Fruit fly (Drosophila melanogaster) whole organism, embryonic: ENCODE results near the gene Zwilch.

Source experiments
- Atf-2 ChIP-seq: fragments of 200-800 bp; sonication (Bioruptor generic); optimal IDR thresholded peaks from 2 replicates; lab custom pipeline; 2016; ENCODE audit warnings: missing biosample characterization, missing genetic modification characterization
- Atf6 ChIP-seq: fragments of 200-800 bp; sonication (Bioruptor generic); IDR thresholded peaks from 2 replicates; pipeline ENCODE4 v1.3.6; 2022; ENCODE audit warnings: missing biosample characterization, missing genetic modification characterization
- B-H2 ChIP-seq: fragments of 200-800 bp; sonication (Bioruptor generic); optimal IDR thresholded peaks from 2 replicates; lab custom pipeline; 2018; ENCODE audit warnings: missing biosample characterization, mild to moderate bottlenecking, missing genetic modification characterization
- CG1024 ChIP-seq: fragments of 200-800 bp; sonication (Bioruptor generic); IDR thresholded peaks from 2 replicates; pipeline ENCODE4 v1.3.6; 2022; ENCODE audit warnings: missing biosample characterization, missing genetic modification characterization
- CG11696 ChIP-seq: fragments of 200-800 bp; sonication (Bioruptor generic); IDR thresholded peaks from 2 replicates; pipeline ENCODE4 v1.3.6; 2022; ENCODE audit warnings: missing biosample characterization, missing genetic modification characterization
- CG12071 ChIP-seq: fragments of 200-800 bp; sonication (Bioruptor generic); optimal IDR thresholded peaks from 3 replicates; lab custom pipeline; 2018; ENCODE audit warnings: missing biosample characterization, mild to moderate bottlenecking, missing genetic modification characterization
- CG12155 ChIP-seq: fragments of 200-800 bp; sonication (Bioruptor generic); optimal IDR thresholded peaks from 3 replicates; lab custom pipeline; 2016; ENCODE audit warnings: missing biosample characterization, missing genetic modification characterization
- CG12659 ChIP-seq: fragments of 200-800 bp; sonication (Bioruptor generic); optimal IDR thresholded peaks from 3 replicates; lab custom pipeline; 2017; ENCODE audit warnings: mild to moderate bottlenecking, missing biosample characterization, missing genetic modification reagents, missing genetic modification characterization
- CG12744 ChIP-seq: fragments of 200-800 bp; sonication (Bioruptor generic); optimal IDR thresholded peaks from 2 replicates; lab custom pipeline; 2016; ENCODE audit warnings: missing biosample characterization, missing genetic modification characterization
- CG14667 ChIP-seq: fragments of 200-800 bp; sonication (Bioruptor generic); IDR thresholded peaks from 2 replicates; pipeline ENCODE4 v1.3.6; 2022; ENCODE audit warnings: missing biosample characterization, missing genetic modification characterization
- CG1529 ChIP-seq: fragments of 200-800 bp; sonication (Bioruptor generic); optimal IDR thresholded peaks from 3 replicates; lab custom pipeline; 2018; ENCODE audit warnings: missing biosample characterization, missing genetic modification characterization
- CG18764 ChIP-seq: fragments of 200-800 bp; sonication (Bioruptor generic); optimal IDR thresholded peaks from 3 replicates; lab custom pipeline; 2016; ENCODE audit warnings: missing biosample characterization, missing genetic modification characterization
- CG2199 ChIP-seq: fragments of 200-800 bp; sonication (Bioruptor generic); IDR thresholded peaks from 3 replicates; pipeline ENCODE4 v1.3.6; 2022; ENCODE audit warnings: missing biosample characterization, missing genetic modification characterization
- CG30403 ChIP-seq: fragments of 200-800 bp; sonication (Bioruptor generic); optimal IDR thresholded peaks from 3 replicates; lab custom pipeline; 2016; ENCODE audit warnings: missing biosample characterization, missing genetic modification characterization
- CG32532 ChIP-seq: fragments of 200-800 bp; sonication (Bioruptor generic); IDR thresholded peaks from 2 replicates; pipeline ENCODE4 v1.3.6; 2022; ENCODE audit warnings: missing biosample characterization, missing genetic modification characterization
- CG3281 ChIP-seq: fragments of 200-800 bp; sonication (Bioruptor generic); optimal IDR thresholded peaks from 3 replicates; lab custom pipeline; 2017; ENCODE audit warnings: missing biosample characterization, mild to moderate bottlenecking, missing genetic modification characterization
- CG3838 ChIP-seq: fragments of 200-800 bp; sonication (Bioruptor generic); optimal IDR thresholded peaks from 3 replicates; lab custom pipeline; 2016; ENCODE audit warnings: missing biosample characterization, missing genetic modification characterization
- CG4707 ChIP-seq: fragments of 200-800 bp; sonication (Bioruptor generic); optimal IDR thresholded peaks from 2 replicates; lab custom pipeline; 2018; ENCODE audit warnings: missing biosample characterization, mild to moderate bottlenecking, missing genetic modification characterization, moderate library complexity
- CG4820 ChIP-seq: fragments of 200-800 bp; sonication (Bioruptor generic); optimal IDR thresholded peaks from 3 replicates; lab custom pipeline; 2016; ENCODE audit warnings: missing biosample characterization, missing genetic modification characterization
- CG6272 ChIP-seq: fragments of 200-800 bp; sonication (Bioruptor generic); IDR thresholded peaks from 2 replicates; pipeline ENCODE4 v1.3.6; 2022; ENCODE audit warnings: missing biosample characterization, missing genetic modification characterization
- CG7745 ChIP-seq: fragments of 200-800 bp; sonication (Bioruptor generic); optimal IDR thresholded peaks from 2 replicates; lab custom pipeline; 2018; ENCODE audit warnings: missing biosample characterization, mild to moderate bottlenecking, missing genetic modification characterization, moderate library complexity
- CG7839 ChIP-seq: fragments of 200-800 bp; sonication (Bioruptor generic); optimal IDR thresholded peaks from 3 replicates; lab custom pipeline; 2018; ENCODE audit warnings: missing biosample characterization, mild to moderate bottlenecking, missing genetic modification characterization, moderate library complexity
- CG8765 ChIP-seq: fragments of 200-800 bp; sonication (Bioruptor generic); IDR thresholded peaks from 2 replicates; pipeline ENCODE4 v1.3.6; 2022; ENCODE audit warnings: missing biosample characterization, missing genetic modification characterization
- CG9215 ChIP-seq: fragments of 200-800 bp; sonication (Bioruptor generic); IDR thresholded peaks from 2 replicates; pipeline ENCODE4 v1.3.6; 2022; ENCODE audit warnings: missing biosample characterization, missing genetic modification characterization
- CG9437 ChIP-seq: fragments of 200-800 bp; sonication (Bioruptor generic); optimal IDR thresholded peaks from 2 replicates; lab custom pipeline; 2018; ENCODE audit warnings: missing biosample characterization, mild to moderate bottlenecking, missing genetic modification characterization
- Dip2 ChIP-seq: fragments of 200-800 bp; sonication (Bioruptor generic); IDR thresholded peaks from 2 replicates; pipeline ENCODE4 v1.3.6; 2022; ENCODE audit warnings: missing biosample characterization, missing genetic modification characterization
- Dref ChIP-seq: fragments of 200-800 bp; sonication (Bioruptor generic); IDR thresholded peaks from 2 replicates; pipeline ENCODE4 v1.3.6; 2022; ENCODE audit warnings: missing biosample characterization, missing genetic modification characterization
- Hr3 ChIP-seq: fragments of 200-800 bp; sonication (Bioruptor generic); optimal IDR thresholded peaks from 3 replicates; lab custom pipeline; 2016; ENCODE audit warnings: missing biosample characterization, missing genetic modification characterization
- Kr ChIP-seq: fragments of 200-800 bp; sonication (Bioruptor generic); optimal IDR thresholded peaks from 2 replicates; lab custom pipeline; 2017; ENCODE audit warnings: missing biosample characterization, mild to moderate bottlenecking, missing genetic modification characterization
- NFAT ChIP-seq: fragments of 200-800 bp; sonication (Bioruptor generic); IDR thresholded peaks from 2 replicates; pipeline ENCODE4 v1.3.6; 2022; ENCODE audit warnings: missing biosample characterization, missing genetic modification characterization
- Xbp1 ChIP-seq: fragments of 200-800 bp; sonication (Bioruptor generic); optimal IDR thresholded peaks from 3 replicates; lab custom pipeline; 2016; ENCODE audit warnings: missing biosample characterization, mild to moderate bottlenecking, missing genetic modification characterization
- bbx ChIP-seq: fragments of 200-800 bp; sonication (Bioruptor generic); IDR thresholded peaks from 2 replicates; pipeline ENCODE4 v1.3.6; 2022; ENCODE audit warnings: missing biosample characterization, missing genetic modification characterization; ENCODE audit not compliant: partially characterized antibody
- cad ChIP-seq: fragments of >200 bp; optimal IDR thresholded peaks from 2 replicates; lab custom pipeline; 2017; ENCODE audit warnings: missing biosample characterization, missing genetic modification characterization
- chn ChIP-seq: fragments of 200-800 bp; sonication (Bioruptor generic); optimal IDR thresholded peaks from 2 replicates; lab custom pipeline; 2016; ENCODE audit warnings: missing biosample characterization, missing genetic modification characterization
- croc ChIP-seq: fragments of 200-800 bp; sonication (Bioruptor generic); conservative IDR thresholded peaks from 3 replicates; pipeline ENCODE4 v1.3.6; 2022; ENCODE audit warnings: missing biosample characterization, missing genetic modification characterization
- danr ChIP-seq: fragments of 200-800 bp; sonication (Bioruptor generic); IDR thresholded peaks from 2 replicates; pipeline ENCODE4 v1.3.6; 2022; ENCODE audit warnings: missing biosample characterization, missing genetic modification characterization
- exex ChIP-seq: fragments of 200-800 bp; sonication (Bioruptor generic); optimal IDR thresholded peaks from 4 replicates; lab custom pipeline; 2018; ENCODE audit warnings: missing biosample characterization, mild to moderate bottlenecking, missing genetic modification characterization, moderate library complexity
- klu ChIP-seq: fragments of 200-800 bp; sonication (Bioruptor generic); IDR thresholded peaks from 2 replicates; pipeline ENCODE4 v1.3.6; 2022; ENCODE audit warnings: missing biosample characterization, missing genetic modification characterization
- kni ChIP-seq: fragments of 200-800 bp; sonication (Bioruptor generic); optimal IDR thresholded peaks from 3 replicates; lab custom pipeline; 2017; ENCODE audit warnings: mild to moderate bottlenecking, missing biosample characterization, missing genetic modification reagents, missing genetic modification characterization
- lov ChIP-seq, 2 experiments: fragments of 200-800 bp in 1 of 2; fragments of >200 bp in 1 of 2; sonication (Bioruptor generic) in 1 of 2; IDR thresholded peaks in 1 of 2; optimal IDR thresholded peaks in 1 of 2; 2 replicates in 1 of 2; 3 replicates in 1 of 2; pipeline versions ENCODE4 v1.3.6 to Lab custom; 2017 to 2022; ENCODE audit warnings: missing biosample characterization in 1 of 2, missing genetic modification characterization in 1 of 2
- mam ChIP-seq: fragments of 200-800 bp; sonication (Bioruptor generic); optimal IDR thresholded peaks from 3 replicates; lab custom pipeline; 2016; ENCODE audit warnings: missing biosample characterization, missing genetic modification characterization
- oc ChIP-seq: fragments of 200-800 bp; sonication (Bioruptor generic); optimal IDR thresholded peaks from 2 replicates; lab custom pipeline; 2018; ENCODE audit warnings: missing biosample characterization, mild to moderate bottlenecking, missing genetic modification characterization, moderate library complexity
- org-1 ChIP-seq: fragments of 200-800 bp; sonication (Bioruptor generic); optimal IDR thresholded peaks from 2 replicates; lab custom pipeline; 2017; ENCODE audit warnings: missing biosample characterization, missing genetic modification characterization
- pfk ChIP-seq: fragments of 200-800 bp; sonication (Bioruptor generic); optimal IDR thresholded peaks from 2 replicates; lab custom pipeline; 2018; ENCODE audit warnings: missing biosample characterization, mild to moderate bottlenecking, missing genetic modification characterization, moderate library complexity
- row ChIP-seq: fragments of 200-800 bp; sonication (Bioruptor generic); IDR thresholded peaks from 3 replicates; pipeline ENCODE4 v1.3.6; 2022; ENCODE audit warnings: missing biosample characterization, missing genetic modification characterization
- sna ChIP-seq: fragments of 200-800 bp; sonication (Bioruptor generic); IDR thresholded peaks from 2 replicates; pipeline ENCODE4 v1.3.6; 2022; ENCODE audit warnings: missing biosample characterization, missing genetic modification characterization; ENCODE audit not compliant: partially characterized antibody
- stwl ChIP-seq: fragments of 200-800 bp; sonication (Bioruptor generic); optimal IDR thresholded peaks from 3 replicates; lab custom pipeline; 2018; ENCODE audit warnings: missing biosample characterization, mild to moderate bottlenecking, missing genetic modification characterization, moderate library complexity
- vfl ChIP-seq: fragments of 200-800 bp; sonication (Bioruptor generic); optimal IDR thresholded peaks from 2 replicates; lab custom pipeline; 2016; ENCODE audit warnings: missing biosample characterization, missing genetic modification characterization
- wek ChIP-seq: fragments of 200-800 bp; sonication (Bioruptor generic); optimal IDR thresholded peaks from 3 replicates; lab custom pipeline; 2018; ENCODE audit warnings: missing biosample characterization, mild to moderate bottlenecking, missing genetic modification characterization, moderate library complexity

The Zwilch gene

DNA sequence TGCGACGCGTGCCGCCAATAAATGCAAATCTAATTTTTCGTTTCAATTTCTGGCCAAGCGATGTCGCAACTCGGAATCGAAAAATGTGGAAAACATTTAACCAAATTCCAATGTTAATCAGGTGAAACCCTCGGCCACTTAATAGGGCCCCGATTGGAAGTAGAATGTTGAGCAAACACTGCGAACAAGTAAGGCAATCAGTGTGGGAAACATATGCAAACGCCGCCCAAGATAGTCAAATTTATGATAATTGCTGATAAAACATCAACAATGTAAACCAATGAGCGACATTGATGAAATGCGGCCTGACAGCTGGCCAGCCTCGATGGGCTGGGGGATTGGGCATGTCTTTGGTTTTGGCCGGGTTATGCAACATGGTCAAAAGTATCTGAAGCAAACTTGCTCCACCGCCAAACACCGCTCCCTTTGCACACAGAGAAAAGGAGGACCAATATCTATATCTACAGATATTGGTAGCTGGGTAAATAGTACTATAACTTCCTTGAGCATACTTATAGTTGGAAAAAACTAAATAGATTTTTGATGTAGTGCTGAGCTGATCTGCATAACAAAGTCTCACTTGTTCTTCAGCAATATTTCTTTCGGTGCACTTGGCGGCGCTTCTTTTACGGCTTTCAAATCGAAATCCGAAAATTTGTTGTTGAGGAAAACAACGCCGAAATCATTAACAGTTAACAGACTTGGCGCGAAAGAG, 34.3 kb upstream of the Zwilch start (continued):
- TF ChIP-seq CG7745 (no peak), CG4707 (GFP tag; lab: Kevin White, UChicago) (peak; percentile 45), CG9437 (GFP tag; lab: Kevin White, UChicago) (peak; percentile 64), CG12155 (GFP tag; lab: Kevin White, UChicago) (peak; percentile 24), Atf-2 (peak; percentile 14), row (GFP tag; lab: Robert Waterston, UW) (peak; percentile 77), CG6272 (peak; percentile 67), wek (GFP tag; lab: Kevin White, UChicago) (peak; percentile 43), cad (GFP tag; lab: Kevin White, UChicago) (no peak), lov (optimal IDR thresholded peaks at IDR 0.05; lab: Kevin White, UChicago) (no peak), lov (GFP tag; IDR thresholded peaks at IDR 0.05; lab: Robert Waterston, UW) (peak; percentile 80; the same call in 2 of the 3 replicates), Hr3 (GFP tag; lab: Kevin White, UChicago) (peak; percentile 26), Xbp1 (peak; percentile 74), bbx (GFP tag; lab: Robert Waterston, UW) (no peak), CG8765 (GFP tag; lab: Robert Waterston, UW) (no peak), oc (tag; lab: Kevin White, UChicago) (peak; percentile 44), CG18764 (GFP tag; lab: Kevin White, UChicago) (peak; percentile 59), CG12071 (GFP tag; lab: Kevin White, UChicago) (peak; percentile 75), CG9215 (GFP tag; lab: Robert Waterston, UW) (no peak), croc (GFP tag; lab: Robert Waterston, UW) (peak; percentile 65; the same call in 2 of the 3 replicates), NFAT (GFP tag; lab: Robert Waterston, UW) (peak; percentile 29; the same call in 1 of the 2 replicates), exex (tag; lab: Kevin White, UChicago) (no peak), CG3838 (GFP tag; lab: Kevin White, UChicago) (no peak), CG1024 (GFP tag; lab: Robert Waterston, UW) (peak; percentile 44), CG3281 (peak; percentile 40), kni (GFP tag; lab: Kevin White, UChicago) (peak; percentile 46), B-H2 (GFP tag; lab: Kevin White, UChicago) (no peak), Dip2 (GFP tag; lab: Robert Waterston, UW) (no peak), Atf6 (GFP tag; lab: Robert Waterston, UW) (peak; percentile 54; the same call in 1 of the 2 replicates), CG2199 (GFP tag; lab: Robert Waterston, UW) (peak; percentile 72; the same call in 2 of the 3 replicates), CG14667 (GFP tag; lab: Robert Waterston, UW) (peak; percentile 70), Kr (no peak), CG32532 (GFP tag; lab: Robert Waterston, UW) (peak; percentile 14; the same call in 1 of the 2 replicates), sna (no peak), stwl (no peak), CG12659 (peak; percentile 68), CG1529 (peak; percentile 65), mam (GFP tag; lab: Kevin White, UChicago) (peak; percentile 36), Dref (no peak), org-1 (GFP tag; lab: Kevin White, UChicago) (peak; percentile 70), CG11696 (GFP tag; lab: Robert Waterston, UW) (0 out of 2 replicates have a peak, but pooled peaks have one; percentile 31), klu (GFP tag; lab: Robert Waterston, UW) (peak; percentile 16; the same call in 1 of the 2 replicates), CG7839 (tag; lab: Kevin White, UChicago) (peak; percentile 83), CG12744 (GFP tag; lab: Kevin White, UChicago) (peak; percentile 21), chn (GFP tag; lab: Kevin White, UChicago) (peak; percentile 38), vfl (GFP tag; lab: Kevin White, UChicago) (no peak), danr (GFP tag; lab: Robert Waterston, UW) (peak; percentile 59; the same call in 1 of the 2 replicates), pfk (GFP tag; lab: Kevin White, UChicago) (no peak), CG4820 (GFP tag; lab: Kevin White, UChicago) (peak; percentile 76), CG30403 (GFP tag; lab: Kevin White, UChicago) (peak; percentile 74)
